Fruit fly (Drosophila melanogaster): ENCODE results near the gene SP1173.

The SP1173 gene

dm6 chr3L:6708995-6709606 lies 5.8 kb upstream of the SP1173 start (continued):
- TF ChIP-seq CG6854 (GFP tag; optimal IDR thresholded peaks at IDR 0.05) = no peak
- TF ChIP-seq Ets96B (tag; optimal IDR thresholded peaks at IDR 0.05) = no peak
- peak; percentile 40 for TF ChIP-seq Sox102F (GFP tag; optimal IDR thresholded peaks at IDR 0.05)
- TF ChIP-seq Hr39 (GFP tag; optimal IDR thresholded peaks at IDR 0.05) = peak; percentile 59
- peak; percentile 22 for TF ChIP-seq fd85E (GFP tag; optimal IDR thresholded peaks at IDR 0.05)
- peak; percentile 60 for TF ChIP-seq Gug (GFP tag; IDR thresholded peaks at IDR 0.05)
- TF ChIP-seq dsx (GFP tag; optimal IDR thresholded peaks at IDR 0.05; ENCODE audit: poor library complexity, severe bottlenecking) = no peak
- TF ChIP-seq acj6 (GFP tag; optimal IDR thresholded peaks at IDR 0.05) = peak; percentile 70
- TF ChIP-seq Smox (GFP tag; optimal IDR thresholded peaks at IDR 0.05) = peak; percentile 61
- peak; percentile 52 for TF ChIP-seq CG11762 (GFP tag; optimal IDR thresholded peaks at IDR 0.05; ENCODE audit: insufficient read depth)
- peak; percentile 85 for TF ChIP-seq fkh (GFP tag; optimal IDR thresholded peaks at IDR 0.05)
- TF ChIP-seq CG32006 (GFP tag; optimal IDR thresholded peaks at IDR 0.05) = no peak
- TF ChIP-seq Hr38 (GFP tag; optimal IDR thresholded peaks at IDR 0.05) = no peak
- peak; percentile 80 for TF ChIP-seq CG7368 (GFP tag; optimal IDR thresholded peaks at IDR 0.05)
- TF ChIP-seq OdsH (GFP tag; optimal IDR thresholded peaks at IDR 0.05) = peak; percentile 75
- TF ChIP-seq spab (GFP tag; optimal IDR thresholded peaks at IDR 0.05) = peak; percentile 9
- peak; percentile 83 for TF ChIP-seq eg (GFP tag; IDR thresholded peaks at IDR 0.05)
- TF ChIP-seq Sox15 (GFP tag; optimal IDR thresholded peaks at IDR 0.05) = peak; percentile 43
- peak; percentile 72 for TF ChIP-seq CG6792 (GFP tag; optimal IDR thresholded peaks at IDR 0.05)
- no peak for TF ChIP-seq CG3032 (tag; optimal IDR thresholded peaks at IDR 0.05)
- peak; percentile 56 for TF ChIP-seq CG10669 (GFP tag; optimal IDR thresholded peaks at IDR 0.05)
- peak; percentile 27 for TF ChIP-seq CG4318 (GFP tag; optimal IDR thresholded peaks at IDR 0.05)
- TF ChIP-seq CG9139 (GFP tag; optimal IDR thresholded peaks at IDR 0.05) = peak; percentile 27
- peak; percentile 72 for TF ChIP-seq CG8319 (GFP tag; optimal IDR thresholded peaks at IDR 0.05)
- TF ChIP-seq Ets21C (GFP tag; optimal IDR thresholded peaks at IDR 0.05) = peak; percentile 46

dm6 chr3L:6706723-6707591 lies 3.6 kb upstream of the SP1173 start:
- TF ChIP-seq svp (GFP tag) = no peak
- TF ChIP-seq CG34406 (GFP tag; optimal IDR thresholded peaks at IDR 0.05) = no peak
- TF ChIP-seq Sox14 (GFP tag; optimal IDR thresholded peaks at IDR 0.05) = no peak
- TF ChIP-seq dsx (GFP tag; optimal IDR thresholded peaks at IDR 0.05; ENCODE audit: poor library complexity, severe bottlenecking) = no peak
- TF ChIP-seq CG16779 (tag; optimal IDR thresholded peaks at IDR 0.05) = no peak
- no peak for TF ChIP-seq CG8119 (GFP tag; IDR thresholded peaks at IDR 0.05)
- no peak for TF ChIP-seq lz (GFP tag; optimal IDR thresholded peaks at IDR 0.05)
- TF ChIP-seq CG8632 (GFP tag; optimal IDR thresholded peaks at IDR 0.05) = no peak
- no peak for TF ChIP-seq CG31627 (GFP tag; optimal IDR thresholded peaks at IDR 0.05)
- TF ChIP-seq dac (GFP tag; optimal IDR thresholded peaks at IDR 0.05) = no peak
- TF ChIP-seq CG6792 (GFP tag; optimal IDR thresholded peaks at IDR 0.05) = no peak
- TF ChIP-seq Eip75B (GFP tag; optimal IDR thresholded peaks at IDR 0.05) = no peak
- no peak for TF ChIP-seq esn (GFP tag; optimal IDR thresholded peaks at IDR 0.05)
- no peak for TF ChIP-seq CG11762 (GFP tag; optimal IDR thresholded peaks at IDR 0.05; ENCODE audit: insufficient read depth)

- TF ChIP-seq CG4318 (GFP tag; optimal IDR thresholded peaks at IDR 0.05) (no peak), CG8319 (GFP tag; optimal IDR thresholded peaks at IDR 0.05) (no peak), CG6276 (GFP tag; optimal IDR thresholded peaks at IDR 0.05) (no peak), CG16779 (tag; optimal IDR thresholded peaks at IDR 0.05) (no peak), eg (GFP tag; IDR thresholded peaks at IDR 0.05) (0 out of 3 replicates have a peak, but pooled peaks have one; percentile 19), CG32006 (GFP tag; optimal IDR thresholded peaks at IDR 0.05) (peak; percentile 15), Hr39 (GFP tag; optimal IDR thresholded peaks at IDR 0.05) (no peak), svp (GFP tag) (peak; percentile 41), spab (GFP tag; optimal IDR thresholded peaks at IDR 0.05) (no peak), cyc (GFP tag; optimal IDR thresholded peaks at IDR 0.05) (no peak), CG6163 (GFP tag; IDR thresholded peaks at IDR 0.05) (peak; percentile 45; the same call in 1 of the 3 replicates), pdm3 (GFP tag; optimal IDR thresholded peaks at IDR 0.05) (no peak), CG6808 (GFP tag; optimal IDR thresholded peaks at IDR 0.05) (no peak), Met (GFP tag; optimal IDR thresholded peaks at IDR 0.05) (no peak), Hr4 (GFP tag; optimal IDR thresholded peaks at IDR 0.05) (peak; percentile 24), acj6 (GFP tag; optimal IDR thresholded peaks at IDR 0.05) (no peak), CG7368 (GFP tag; optimal IDR thresholded peaks at IDR 0.05) (no peak), CG3032 (tag; optimal IDR thresholded peaks at IDR 0.05) (no peak), CG6854 (GFP tag; optimal IDR thresholded peaks at IDR 0.05) (no peak), Blimp-1 (GFP tag; optimal IDR thresholded peaks at IDR 0.05) (no peak)
Observed at dm6 chr3L:6705865-6706264, 2.5 kb upstream of the SP1173 start.

All from whole organism, prepupa.